Fruit fly (Drosophila melanogaster) whole organism, embryonic: ENCODE results near the gene DCP2.

Source experiments
- Ada2b ChIP-seq: fragments of 200-800 bp; sonication (Bioruptor generic); IDR thresholded peaks from 2 replicates; pipeline ENCODE4 v1.3.6; 2022; ENCODE audit warnings: missing biosample characterization, missing genetic modification characterization
- Asciz ChIP-seq: fragments of 200-800 bp; sonication (Bioruptor generic); optimal IDR thresholded peaks from 2 replicates; lab custom pipeline; 2017; ENCODE audit warnings: missing biosample characterization, mild to moderate bottlenecking, missing genetic modification characterization, missing genetic modification reagents
- Awh ChIP-seq: fragments of 200-800 bp; sonication (Bioruptor generic); IDR thresholded peaks from 2 replicates; pipeline ENCODE4, ENCODE4 v1.3.6; 2022; ENCODE audit warnings: missing biosample characterization, missing genetic modification characterization
- CG11085 ChIP-seq: fragments of 200-800 bp; sonication (Bioruptor generic); IDR thresholded peaks from 2 replicates; pipeline ENCODE4 v1.3.6; 2022; ENCODE audit warnings: missing biosample characterization, missing genetic modification characterization
- CG11504 ChIP-seq: fragments of 200-800 bp; sonication (Bioruptor generic); optimal IDR thresholded peaks from 3 replicates; lab custom pipeline; 2019; ENCODE audit warnings: missing biosample characterization, mild to moderate bottlenecking, missing genetic modification characterization, moderate library complexity
- CG12769 ChIP-seq: fragments of 200-800 bp; sonication (Bioruptor generic); optimal IDR thresholded peaks from 2 replicates; lab custom pipeline; 2019; ENCODE audit warnings: missing biosample characterization, mild to moderate bottlenecking, missing genetic modification characterization, moderate library complexity
- CG12942 ChIP-seq: fragments of 200-800 bp; sonication (Bioruptor generic); optimal IDR thresholded peaks from 3 replicates; lab custom pipeline; 2016; ENCODE audit warnings: missing biosample characterization, missing genetic modification characterization
- CG13296 ChIP-seq: fragments of 200-800 bp; sonication (Bioruptor generic); optimal IDR thresholded peaks from 3 replicates; lab custom pipeline; 2018; ENCODE audit warnings: missing biosample characterization, mild to moderate bottlenecking, missing genetic modification characterization
- CG14667 ChIP-seq: fragments of 200-800 bp; sonication (Bioruptor generic); IDR thresholded peaks from 2 replicates; pipeline ENCODE4 v1.3.6; 2022; ENCODE audit warnings: missing biosample characterization, missing genetic modification characterization
- CG14860 ChIP-seq: fragments of 200-800 bp; sonication (Bioruptor generic); IDR thresholded peaks from 3 replicates; pipeline ENCODE4 v1.3.6; 2022; ENCODE audit warnings: missing biosample characterization, missing genetic modification characterization; ENCODE audit not compliant: partially characterized antibody
- CG15011 ChIP-seq: fragments of 200-800 bp; sonication (Bioruptor generic); optimal IDR thresholded peaks from 3 replicates; lab custom pipeline; 2018; ENCODE audit warnings: missing biosample characterization, mild to moderate bottlenecking, missing genetic modification characterization
- CG1603 ChIP-seq: fragments of 200-800 bp; sonication (Bioruptor generic); optimal IDR thresholded peaks from 2 replicates; lab custom pipeline; 2019; ENCODE audit warnings: missing biosample characterization, mild to moderate bottlenecking, missing genetic modification characterization, moderate library complexity
- CG1792 ChIP-seq: fragments of 200-800 bp; sonication (Bioruptor generic); optimal IDR thresholded peaks from 2 replicates; lab custom pipeline; 2016; ENCODE audit warnings: missing biosample characterization, missing genetic modification characterization
- CG18476 ChIP-seq: fragments of 200-800 bp; sonication (Bioruptor generic); optimal IDR thresholded peaks from 2 replicates; lab custom pipeline; 2016; ENCODE audit warnings: missing biosample characterization, mild to moderate bottlenecking, missing genetic modification characterization
- CG2875 ChIP-seq: fragments of 200-800 bp; sonication (Bioruptor generic); optimal IDR thresholded peaks from 2 replicates; lab custom pipeline; 2017; ENCODE audit warnings: missing biosample characterization, mild to moderate bottlenecking, missing genetic modification characterization, missing genetic modification reagents
- CG32772 ChIP-seq: fragments of 200-800 bp; sonication (Bioruptor generic); IDR thresholded peaks from 2 replicates; pipeline ENCODE4 v1.3.6; 2022; ENCODE audit warnings: missing biosample characterization, missing genetic modification characterization
- CG4282 ChIP-seq: fragments of 200-800 bp; sonication (Bioruptor generic); optimal IDR thresholded peaks from 2 replicates; lab custom pipeline; 2016; ENCODE audit warnings: missing biosample characterization, missing genetic modification characterization
- CG5180 ChIP-seq: fragments of 200-800 bp; sonication (Bioruptor generic); optimal IDR thresholded peaks from 3 replicates; lab custom pipeline; 2017; ENCODE audit warnings: missing biosample characterization, missing genetic modification characterization, mild to moderate bottlenecking, moderate library complexity, missing genetic modification reagents
- CG6689 ChIP-seq: fragments of 200-800 bp; sonication (Bioruptor generic); IDR thresholded peaks from 2 replicates; pipeline ENCODE4 v1.3.6; 2022; ENCODE audit warnings: missing biosample characterization, missing genetic modification characterization
- CG8924 ChIP-seq: fragments of 200-800 bp; optimal IDR thresholded peaks from 3 replicates; lab custom pipeline; 2019; ENCODE audit warnings: missing biosample characterization, mild to moderate bottlenecking, missing genetic modification characterization, moderate library complexity
- CTCF ChIP-seq: fragments of 200-800 bp; sonication (Bioruptor generic); optimal IDR thresholded peaks from 2 replicates; lab custom pipeline; 2017; ENCODE audit warnings: missing biosample characterization, mild to moderate bottlenecking, missing genetic modification characterization, moderate library complexity
- CkIIα-i1 ChIP-seq: fragments of 200-800 bp; sonication (Bioruptor generic); IDR thresholded peaks from 2 replicates; pipeline ENCODE4 v1.3.6; 2022; ENCODE audit warnings: missing biosample characterization, missing genetic modification characterization
- D ChIP-seq, 2 experiments: fragments of 200-800 bp in 1 of 2; fragments of >200 bp in 1 of 2; sonication (Bioruptor generic) in 1 of 2; optimal IDR thresholded peaks; 2 replicates in 1 of 2; 3 replicates in 1 of 2; lab custom pipeline; 2017; ENCODE audit warnings: mild to moderate bottlenecking in 1 of 2, missing biosample characterization in 1 of 2, missing genetic modification characterization in 1 of 2, missing genetic modification reagents in 1 of 2
- Dip3 ChIP-seq: fragments of 200-800 bp; sonication (Bioruptor generic); optimal IDR thresholded peaks from 3 replicates; lab custom pipeline; 2016; ENCODE audit warnings: missing biosample characterization, missing genetic modification characterization
- Drgx ChIP-seq: fragments of 200-800 bp; sonication (Bioruptor generic); IDR thresholded peaks from 2 replicates; pipeline ENCODE4 v1.3.6; 2022; ENCODE audit warnings: missing biosample characterization, missing genetic modification characterization
- E2f1 ChIP-seq: fragments of 200-800 bp; sonication (Bioruptor generic); IDR thresholded peaks from 2 replicates; pipeline ENCODE4 v1.3.6; 2022; ENCODE audit warnings: missing biosample characterization, missing genetic modification characterization
- H2.0 ChIP-seq: fragments of 200-800 bp; sonication (Bioruptor generic); IDR thresholded peaks from 2 replicates; pipeline ENCODE4 v1.3.6; 2022; ENCODE audit warnings: missing biosample characterization, missing genetic modification characterization
- Oli ChIP-seq: fragments of 200-800 bp; sonication (Bioruptor generic); optimal IDR thresholded peaks from 2 replicates; lab custom pipeline; 2018; ENCODE audit warnings: missing biosample characterization, mild to moderate bottlenecking, missing genetic modification characterization, moderate library complexity
- Ptx1 ChIP-seq: fragments of 200-800 bp; sonication (Bioruptor generic); IDR thresholded peaks from 2 replicates; pipeline ENCODE4 v1.3.6; 2022; ENCODE audit warnings: missing biosample characterization, missing genetic modification characterization
- Rx ChIP-seq: fragments of 200-800 bp; sonication (Bioruptor generic); IDR thresholded peaks from 2 replicates; pipeline ENCODE4 v1.3.6; 2022; ENCODE audit warnings: missing biosample characterization, missing genetic modification characterization
- Sin3A ChIP-seq: fragments of >200 bp; optimal IDR thresholded peaks from 2 replicates; lab custom pipeline; 2018
- Sry-β ChIP-seq: fragments of 200-800 bp; sonication (Bioruptor generic); optimal IDR thresholded peaks from 2 replicates; lab custom pipeline; 2018; ENCODE audit warnings: missing biosample characterization, mild to moderate bottlenecking, missing genetic modification characterization, moderate library complexity
- al ChIP-seq: fragments of 200-800 bp; sonication (Bioruptor generic); IDR thresholded peaks from 2 replicates; pipeline ENCODE4 v1.3.6; 2022; ENCODE audit warnings: missing biosample characterization, missing genetic modification characterization
- ash1 ChIP-seq: fragments of 200-800 bp; sonication (Bioruptor generic); optimal IDR thresholded peaks from 2 replicates; lab custom pipeline; 2018; ENCODE audit warnings: missing biosample characterization, mild to moderate bottlenecking, missing genetic modification characterization
- bowl ChIP-seq: fragments of 200-800 bp; sonication (Bioruptor generic); IDR thresholded peaks from 2 replicates; pipeline ENCODE4 v1.3.6; 2022; ENCODE audit warnings: missing biosample characterization, missing genetic modification characterization
- chn ChIP-seq: fragments of 200-800 bp; sonication (Bioruptor generic); optimal IDR thresholded peaks from 2 replicates; lab custom pipeline; 2016; ENCODE audit warnings: missing biosample characterization, missing genetic modification characterization
- danr ChIP-seq: fragments of 200-800 bp; sonication (Bioruptor generic); IDR thresholded peaks from 2 replicates; pipeline ENCODE4 v1.3.6; 2022; ENCODE audit warnings: missing biosample characterization, missing genetic modification characterization
- eyg ChIP-seq: fragments of 200-800 bp; sonication (Bioruptor generic); optimal IDR thresholded peaks from 3 replicates; lab custom pipeline; 2016; ENCODE audit warnings: missing biosample characterization, missing genetic modification characterization
- fu2 ChIP-seq: fragments of 200-800 bp; sonication (Bioruptor generic); optimal IDR thresholded peaks from 2 replicates; lab custom pipeline; 2016; ENCODE audit warnings: missing biosample characterization, missing genetic modification characterization
- gsb ChIP-seq: fragments of 200-800 bp; sonication (Bioruptor generic); IDR thresholded peaks from 2 replicates; pipeline ENCODE4 v1.3.6; 2022; ENCODE audit warnings: missing biosample characterization, missing genetic modification characterization
- her ChIP-seq: fragments of 200-800 bp; sonication (Bioruptor generic); optimal IDR thresholded peaks from 2 replicates; lab custom pipeline; 2016; ENCODE audit warnings: missing biosample characterization, missing genetic modification characterization
- klu ChIP-seq: fragments of 200-800 bp; sonication (Bioruptor generic); IDR thresholded peaks from 2 replicates; pipeline ENCODE4 v1.3.6; 2022; ENCODE audit warnings: missing biosample characterization, missing genetic modification characterization
- lab ChIP-seq: fragments of 200-800 bp; sonication (Bioruptor generic); optimal IDR thresholded peaks from 3 replicates; lab custom pipeline; 2017; ENCODE audit warnings: missing biosample characterization, missing genetic modification characterization, mild to moderate bottlenecking, moderate library complexity, missing genetic modification reagents
- nau ChIP-seq: fragments of 200-800 bp; sonication (Bioruptor generic); optimal IDR thresholded peaks from 3 replicates; lab custom pipeline; 2017; ENCODE audit warnings: missing biosample characterization, mild to moderate bottlenecking, missing genetic modification characterization, missing genetic modification reagents
- odd ChIP-seq: fragments of 200-800 bp; sonication (Bioruptor generic); optimal IDR thresholded peaks from 2 replicates; lab custom pipeline; 2017; ENCODE audit warnings: missing biosample characterization, mild to moderate bottlenecking, missing genetic modification characterization
- pita ChIP-seq: fragments of 200-800 bp; sonication (Bioruptor generic); optimal IDR thresholded peaks from 2 replicates; lab custom pipeline; 2017; ENCODE audit warnings: missing biosample characterization, mild to moderate bottlenecking, missing genetic modification characterization
- pnt ChIP-seq: fragments of 200-800 bp; sonication (Bioruptor generic); optimal IDR thresholded peaks from 3 replicates; lab custom pipeline; 2016; ENCODE audit warnings: missing biosample characterization, missing genetic modification characterization
- schlank ChIP-seq: fragments of 200-800 bp; sonication (Bioruptor generic); optimal IDR thresholded peaks from 2 replicates; lab custom pipeline; 2018; ENCODE audit warnings: missing biosample characterization, mild to moderate bottlenecking, missing genetic modification characterization
- sima ChIP-seq: fragments of 200-800 bp; sonication (Bioruptor generic); optimal IDR thresholded peaks from 2 replicates; lab custom pipeline; 2016; ENCODE audit warnings: missing biosample characterization, missing genetic modification characterization
- so ChIP-seq: fragments of 200-800 bp; sonication (Bioruptor generic); IDR thresholded peaks from 3 replicates; pipeline ENCODE4 v1.3.6; 2022; ENCODE audit warnings: missing biosample characterization, missing genetic modification characterization
- stwl ChIP-seq: fragments of 200-800 bp; sonication (Bioruptor generic); optimal IDR thresholded peaks from 3 replicates; lab custom pipeline; 2018; ENCODE audit warnings: missing biosample characterization, mild to moderate bottlenecking, missing genetic modification characterization, moderate library complexity
- tna ChIP-seq: fragments of 200-800 bp; sonication (Bioruptor generic); IDR thresholded peaks from 2 replicates; pipeline ENCODE4 v1.3.6; 2022; ENCODE audit warnings: missing biosample characterization, missing genetic modification characterization; ENCODE audit not compliant: partially characterized antibody

Gene DCP2

dm6 chr3L:15768947-15769389 lies 57.3 kb downstream of the DCP2 start (continued):
- TF ChIP-seq tna, result no peak
- TF ChIP-seq nau, result peak; percentile 38
- TF ChIP-seq Asciz, result peak; percentile 62
- no peak for TF ChIP-seq CG15011 (GFP tag; lab: Kevin White, UChicago)
- TF ChIP-seq CG18476, result peak; percentile 53
- TF ChIP-seq gsb (GFP tag; lab: Robert Waterston, UW), result no peak
- TF ChIP-seq schlank (tag; lab: Kevin White, UChicago), result no peak
- TF ChIP-seq CG8924, result peak; percentile 83
- TF ChIP-seq al (GFP tag; lab: Robert Waterston, UW), result no peak
- no peak for TF ChIP-seq ash1 (GFP tag; lab: Kevin White, UChicago)
- TF ChIP-seq eyg (GFP tag; lab: Kevin White, UChicago), result no peak
- peak; percentile 65 for TF ChIP-seq Ptx1 (GFP tag; lab: Robert Waterston, UW)
- TF ChIP-seq CG4282, result no peak
- TF ChIP-seq CTCF (GFP tag; lab: Kevin White, UChicago), result no peak
- TF ChIP-seq CG1603 (tag; lab: Kevin White, UChicago), result no peak
- TF ChIP-seq bowl, result no peak
- TF ChIP-seq CG11504, result peak; percentile 85
- no peak for TF ChIP-seq CG14860
- TF ChIP-seq Sry-β (GFP tag; lab: Kevin White, UChicago), result no peak
- TF ChIP-seq CG6689 (GFP tag; lab: Robert Waterston, UW), result peak; percentile 64
- peak; percentile 34; the same call in 1 of the 2 replicates for TF ChIP-seq CG32772 (GFP tag; lab: Robert Waterston, UW)
- no peak for TF ChIP-seq danr (GFP tag; lab: Robert Waterston, UW)
- TF ChIP-seq odd, result peak; percentile 28
- TF ChIP-seq sima (GFP tag; lab: Kevin White, UChicago), result no peak
- peak; percentile 31 for TF ChIP-seq stwl (tag; lab: Kevin White, UChicago)
- no peak for TF ChIP-seq CG12769 (tag; lab: Kevin White, UChicago)
- TF ChIP-seq so (GFP tag; lab: Robert Waterston, UW), result peak; percentile 15; the same call in 1 of the 3 replicates
- TF ChIP-seq CG14667 (GFP tag; lab: Robert Waterston, UW), result peak; percentile 27; the same call in 1 of the 2 replicates
- no peak for TF ChIP-seq klu (GFP tag; lab: Robert Waterston, UW)
- TF ChIP-seq fu2 (GFP tag; lab: Kevin White, UChicago), result no peak
- no peak for TF ChIP-seq pnt
- TF ChIP-seq E2f1, result peak; percentile 53; the same call in 1 of the 2 replicates
- TF ChIP-seq Oli (tag; lab: Kevin White, UChicago), result peak; percentile 75
- peak; percentile 29 for TF ChIP-seq CG12942
- no peak for TF ChIP-seq Sin3A (lab: Kevin White, UChicago)
- TF ChIP-seq her (GFP tag; lab: Kevin White, UChicago), result no peak
- TF ChIP-seq CG11085 (GFP tag; lab: Robert Waterston, UW), result no peak
- TF ChIP-seq CkIIα-i1 (GFP tag; lab: Robert Waterston, UW), result no peak
- TF ChIP-seq CG5180 (GFP tag; lab: Kevin White, UChicago), result peak; percentile 28
- no peak for TF ChIP-seq Dip3
- TF ChIP-seq H2.0 (GFP tag; lab: Robert Waterston, UW), result 0 out of 2 replicates have a peak, but pooled peaks have one; percentile 3
- TF ChIP-seq Rx (GFP tag; lab: Robert Waterston, UW), result no peak
- peak; percentile 33 for TF ChIP-seq CG2875 (GFP tag; lab: Kevin White, UChicago)
- TF ChIP-seq CG13296, result no peak
- no peak for TF ChIP-seq D (optimal IDR thresholded peaks at IDR 0.05; lab: Kevin White, UChicago)
- TF ChIP-seq D (GFP tag; optimal IDR thresholded peaks at IDR 0.05; lab: Kevin White, UChicago), result peak; percentile 80
- peak; percentile 76 for TF ChIP-seq lab
- 0 out of 2 replicates have a peak, but pooled peaks have one; percentile 9 for TF ChIP-seq Ada2b (GFP tag; lab: Robert Waterston, UW)
- no peak for TF ChIP-seq pita (GFP tag; lab: Kevin White, UChicago)
- no peak for TF ChIP-seq CG1792
- TF ChIP-seq Awh (GFP tag; lab: Robert Waterston, UW), result 0 out of 2 replicates have a peak, but pooled peaks have one; percentile 46
- TF ChIP-seq chn (GFP tag; lab: Kevin White, UChicago), result no peak
- TF ChIP-seq Drgx (GFP tag; lab: Robert Waterston, UW), result no peak
